Worm (Caenorhabditis elegans): Measurements from ENCODE around the gene rgl-1.

- no peak for TF ChIP-seq dpl-1 (GFP tag; optimal IDR thresholded peaks at IDR 0.05)
- TF ChIP-seq nhr-237 (tag; optimal IDR thresholded peaks at IDR 0.05), result no peak
- TF ChIP-seq lin-15B (tag; optimal IDR thresholded peaks at IDR 0.05), result no peak
- TF ChIP-seq nhr-11 (tag; optimal IDR thresholded peaks at IDR 0.05), result no peak
- TF ChIP-seq zip-2 (tag; optimal IDR thresholded peaks at IDR 0.05), result no peak
- TF ChIP-seq dve-1 (tag; optimal IDR thresholded peaks at IDR 0.05; ENCODE audit: insufficient read depth), result no peak
- TF ChIP-seq fkh-10 (GFP tag; optimal IDR thresholded peaks at IDR 0.05), result no peak
- no peak for TF ChIP-seq lir-3 (tag; optimal IDR thresholded peaks at IDR 0.05)
- TF ChIP-seq nhr-25 (tag; optimal IDR thresholded peaks at IDR 0.05; ENCODE audit: borderline replicate concordance, insufficient read depth), result no peak
- TF ChIP-seq mdl-1 (tag; optimal IDR thresholded peaks at IDR 0.05), result no peak
- no peak for TF ChIP-seq jun-1 (tag; optimal IDR thresholded peaks at IDR 0.05)
- TF ChIP-seq T26A8.4 (GFP tag; IDR thresholded peaks at IDR 0.05), result no peak
- TF ChIP-seq tra-1 (GFP tag; IDR thresholded peaks at IDR 0.05), result no peak
- no peak for TF ChIP-seq snpc-4 (tag; optimal IDR thresholded peaks at IDR 0.05)
Measured at ce11 chrX:3228701-3229100, 8.5 kb upstream of the rgl-1 start.

All from whole organism, L4 larva.